Fruit fly (Drosophila melanogaster): ENCODE data around the gene TkR99D.

TkR99D gene

DNA sequence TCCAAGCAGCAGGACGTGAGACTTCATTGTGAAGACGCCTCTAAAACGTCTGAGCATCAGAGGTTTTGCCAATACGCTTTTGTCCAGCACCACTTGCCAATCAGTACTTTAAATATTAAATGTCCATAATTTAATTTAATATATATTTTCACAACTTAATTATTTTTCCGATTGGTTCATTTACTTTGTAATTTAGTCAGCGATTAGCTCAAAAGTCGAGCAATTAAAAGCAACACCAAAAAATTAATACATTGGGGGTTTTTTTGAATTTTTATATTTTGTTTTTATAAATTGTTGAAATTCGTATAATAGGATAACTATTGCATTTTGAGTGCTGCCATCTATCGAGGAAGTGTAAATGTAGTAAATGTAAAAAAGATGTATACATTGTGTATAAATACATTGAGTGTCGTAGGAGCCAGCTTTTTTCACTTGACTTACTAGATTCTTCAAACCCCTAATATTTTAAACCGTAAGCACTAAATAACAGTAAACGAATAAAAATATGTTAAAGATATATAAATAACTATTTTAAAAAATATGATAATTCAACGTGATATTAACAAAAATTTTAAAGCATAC, 65.4 kb downstream of the TkR99D start, which contains the start of gene CG15517 (continued):
- TF ChIP-seq CG8388 (GFP tag; optimal IDR thresholded peaks at IDR 0.05) = no peak
- TF ChIP-seq ATbp (GFP tag; optimal IDR thresholded peaks at IDR 0.05) = no peak
- TF ChIP-seq CG14860 (GFP tag; IDR thresholded peaks at IDR 0.05; ENCODE audit: partially characterized antibody) = no peak
- TF ChIP-seq btn (GFP tag; optimal IDR thresholded peaks at IDR 0.05) = no peak
- TF ChIP-seq CG3726 (GFP tag; IDR thresholded peaks at IDR 0.05) = no peak
- TF ChIP-seq sr (GFP tag; IDR thresholded peaks at IDR 0.05) = no peak
- TF ChIP-seq CG10979 (tag; optimal IDR thresholded peaks at IDR 0.05) = no peak
- no peak for TF ChIP-seq crc (GFP tag; optimal IDR thresholded peaks at IDR 0.05)
- no peak for TF ChIP-seq CG6254 (GFP tag; optimal IDR thresholded peaks at IDR 0.05)
- TF ChIP-seq Neu2 (GFP tag; optimal IDR thresholded peaks at IDR 0.05; ENCODE audit: borderline replicate concordance) = no peak
- no peak for TF ChIP-seq CG1603 (tag; optimal IDR thresholded peaks at IDR 0.05)
- TF ChIP-seq CG12769 (tag; optimal IDR thresholded peaks at IDR 0.05) = no peak
- TF ChIP-seq ken (GFP tag; IDR thresholded peaks at IDR 0.05) = no peak
- peak; percentile 85 for TF ChIP-seq vvl (GFP tag; IDR thresholded peaks at IDR 0.05)
- TF ChIP-seq cas (GFP tag; IDR thresholded peaks at IDR 0.05) = no peak
- peak; percentile 38; the same call in 1 of the 2 replicates for TF ChIP-seq CG32532 (GFP tag; IDR thresholded peaks at IDR 0.05)
- peak; percentile 17 for TF ChIP-seq CG12659 (GFP tag; optimal IDR thresholded peaks at IDR 0.05)
- TF ChIP-seq klu (GFP tag; IDR thresholded peaks at IDR 0.05) = no peak
- TF ChIP-seq sug (tag; optimal IDR thresholded peaks at IDR 0.05) = peak; percentile 12
- TF ChIP-seq sna (GFP tag; IDR thresholded peaks at IDR 0.05; ENCODE audit: partially characterized antibody) = no peak
- TF ChIP-seq E2f2 (GFP tag; IDR thresholded peaks at IDR 0.05) = 0 out of 2 replicates have a peak, but pooled peaks have one; percentile 18
- no peak for TF ChIP-seq CG15479 (GFP tag; optimal IDR thresholded peaks at IDR 0.05)
- no peak for TF ChIP-seq salm (tag; optimal IDR thresholded peaks at IDR 0.05)
- no peak for TF ChIP-seq ara (GFP tag; IDR thresholded peaks at IDR 0.05)
- TF ChIP-seq CG12155 (GFP tag; optimal IDR thresholded peaks at IDR 0.05) = no peak
- no peak for TF ChIP-seq CG3065 (GFP tag; optimal IDR thresholded peaks at IDR 0.05)
- TF ChIP-seq CG7271 (tag; optimal IDR thresholded peaks at IDR 0.05) = no peak
- TF ChIP-seq PHDP (tag; optimal IDR thresholded peaks at IDR 0.05) = peak; percentile 14
- peak; percentile 53 for TF ChIP-seq Ets65A (GFP tag)
- no peak for TF ChIP-seq Tbp (GFP tag; optimal IDR thresholded peaks at IDR 0.05)
- no peak for TF ChIP-seq gfzf (GFP tag; optimal IDR thresholded peaks at IDR 0.05)
- no peak for TF ChIP-seq wor (GFP tag; IDR thresholded peaks at IDR 0.05)
- no peak for TF ChIP-seq CG9609 (GFP tag; optimal IDR thresholded peaks at IDR 0.05)
- TF ChIP-seq tna (GFP tag; IDR thresholded peaks at IDR 0.05; ENCODE audit: partially characterized antibody) = no peak
- no peak for TF ChIP-seq CG2202 (tag; optimal IDR thresholded peaks at IDR 0.05)
- TF ChIP-seq Nf-YA (GFP tag; IDR thresholded peaks at IDR 0.05) = no peak
- no peak for TF ChIP-seq CG33557 (GFP tag; optimal IDR thresholded peaks at IDR 0.05)
- peak; percentile 27 for TF ChIP-seq Ssrp (tag; optimal IDR thresholded peaks at IDR 0.05)
- peak; percentile 6 for TF ChIP-seq Sox102F (GFP tag; optimal IDR thresholded peaks at IDR 0.05)
- no peak for TF ChIP-seq dm (GFP tag; optimal IDR thresholded peaks at IDR 0.05)
- TF ChIP-seq Ravus (GFP tag; IDR thresholded peaks at IDR 0.05) = no peak
- TF ChIP-seq Nf-YB (GFP tag; optimal IDR thresholded peaks at IDR 0.05) = no peak
- TF ChIP-seq CG11247 (GFP tag; IDR thresholded peaks at IDR 0.05) = no peak
- no peak for TF ChIP-seq jigr1 (GFP tag; IDR thresholded peaks at IDR 0.05)
- peak; percentile 26 for TF ChIP-seq gem (tag; optimal IDR thresholded peaks at IDR 0.05)
- TF ChIP-seq pita (GFP tag; optimal IDR thresholded peaks at IDR 0.05) = peak; percentile 3
- TF ChIP-seq ewg (GFP tag; optimal IDR thresholded peaks at IDR 0.05) = no peak
- TF ChIP-seq sim (GFP tag; IDR thresholded peaks at IDR 0.05) = no peak
- no peak for TF ChIP-seq CG17385 (GFP tag; optimal IDR thresholded peaks at IDR 0.05)
- TF ChIP-seq B-H1 (GFP tag; IDR thresholded peaks at IDR 0.05) = no peak
- TF ChIP-seq CG10366 (GFP tag; IDR thresholded peaks at IDR 0.05) = no peak
